Worm (Caenorhabditis elegans): ENCODE results near the gene szy-2.

The szy-2 gene

ce11 chrIII:5371226-5371926, at the start of gene szy-2:
Gene szy-2 (minus strand): TSS chrIII:5371276.
- no peak for TF ChIP-seq T22C8.4 (GFP tag; IDR thresholded peaks at IDR 0.05)
- TF ChIP-seq med-1 (GFP tag; optimal IDR thresholded peaks at IDR 0.05; ENCODE audit: insufficient read depth): no peak
- no peak for TF ChIP-seq flt-1 (GFP tag; IDR thresholded peaks at IDR 0.05)
- no peak for TF ChIP-seq ztf-23 (GFP tag; IDR thresholded peaks at IDR 0.05)
- TF ChIP-seq ztf-29 (GFP tag; IDR thresholded peaks at IDR 0.05): no peak
- no peak for TF ChIP-seq ref-1 (GFP tag; conservative IDR thresholded peaks at IDR 0.05)
- TF ChIP-seq klf-2 (GFP tag; conservative IDR thresholded peaks at IDR 0.05): no peak

- TF ChIP-seq tab-1 (GFP tag; IDR thresholded peaks at IDR 0.05) (no peak), ztf-29 (GFP tag; IDR thresholded peaks at IDR 0.05) (no peak), med-1 (GFP tag; optimal IDR thresholded peaks at IDR 0.05; ENCODE audit: insufficient read depth) (no peak), klf-2 (GFP tag; conservative IDR thresholded peaks at IDR 0.05) (no peak), cog-1 (tag; optimal IDR thresholded peaks at IDR 0.05) (no peak), flt-1 (GFP tag; IDR thresholded peaks at IDR 0.05) (no peak), T22C8.4 (GFP tag; IDR thresholded peaks at IDR 0.05) (no peak), ref-1 (GFP tag; conservative IDR thresholded peaks at IDR 0.05) (no peak), ztf-23 (GFP tag; IDR thresholded peaks at IDR 0.05) (no peak)
Measured at ce11 chrIII:5420276-5420675, 49.2 kb upstream of the szy-2 start.

- no peak for TF ChIP-seq klf-2 (GFP tag; conservative IDR thresholded peaks at IDR 0.05)
- TF ChIP-seq cog-1 (tag; optimal IDR thresholded peaks at IDR 0.05): no peak
- no peak for TF ChIP-seq ref-1 (GFP tag; conservative IDR thresholded peaks at IDR 0.05)
- no peak for TF ChIP-seq med-1 (GFP tag; optimal IDR thresholded peaks at IDR 0.05; ENCODE audit: insufficient read depth)
- no peak for TF ChIP-seq ztf-29 (GFP tag; IDR thresholded peaks at IDR 0.05)
- no peak for TF ChIP-seq tab-1 (GFP tag; IDR thresholded peaks at IDR 0.05)
- no peak for TF ChIP-seq T22C8.4 (GFP tag; IDR thresholded peaks at IDR 0.05)
Measured at ce11 chrIII:5419527-5419926, 48.5 kb upstream of the szy-2 start.

- TF ChIP-seq med-1 (GFP tag; optimal IDR thresholded peaks at IDR 0.05; ENCODE audit: insufficient read depth) (no peak), ref-1 (GFP tag; conservative IDR thresholded peaks at IDR 0.05) (no peak), cog-1 (tag; optimal IDR thresholded peaks at IDR 0.05) (no peak), klf-2 (GFP tag; conservative IDR thresholded peaks at IDR 0.05) (no peak), ztf-23 (GFP tag; IDR thresholded peaks at IDR 0.05) (no peak), tab-1 (GFP tag; IDR thresholded peaks at IDR 0.05) (no peak), ztf-29 (GFP tag; IDR thresholded peaks at IDR 0.05) (no peak), flt-1 (GFP tag; IDR thresholded peaks at IDR 0.05) (no peak), T22C8.4 (GFP tag; IDR thresholded peaks at IDR 0.05) (no peak)
Measured at ce11 chrIII:5417921-5418320, 46.8 kb upstream of the szy-2 start.

- no peak for TF ChIP-seq klf-2 (GFP tag; conservative IDR thresholded peaks at IDR 0.05)
- TF ChIP-seq ztf-29 (GFP tag; IDR thresholded peaks at IDR 0.05): no peak
- no peak for TF ChIP-seq med-1 (GFP tag; optimal IDR thresholded peaks at IDR 0.05; ENCODE audit: insufficient read depth)
- no peak for TF ChIP-seq flt-1 (GFP tag; IDR thresholded peaks at IDR 0.05)
Measured at ce11 chrIII:5413680-5414079, 42.6 kb upstream of the szy-2 start, which contains the start of gene grl-22. Gene grl-22 (minus strand): TSS chrIII:5414011.

- no peak for TF ChIP-seq tab-1 (GFP tag; IDR thresholded peaks at IDR 0.05)
Measured at ce11 chrIII:5407588-5407987, 36.5 kb upstream of the szy-2 start, which contains the start of gene W03A5.1. Gene W03A5.1 (plus strand): TSS chrIII:5407888.

- TF ChIP-seq klf-2 (GFP tag; conservative IDR thresholded peaks at IDR 0.05) (no peak), ztf-29 (GFP tag; IDR thresholded peaks at IDR 0.05) (no peak), T22C8.4 (GFP tag; IDR thresholded peaks at IDR 0.05) (no peak), ref-1 (GFP tag; conservative IDR thresholded peaks at IDR 0.05) (no peak), tab-1 (GFP tag; IDR thresholded peaks at IDR 0.05) (no peak)
Measured at ce11 chrIII:5407060-5407459, 36.0 kb upstream of the szy-2 start.

- TF ChIP-seq klf-2 (GFP tag; conservative IDR thresholded peaks at IDR 0.05) (no peak), ztf-29 (GFP tag; IDR thresholded peaks at IDR 0.05) (no peak), T22C8.4 (GFP tag; IDR thresholded peaks at IDR 0.05) (no peak), ztf-23 (GFP tag; IDR thresholded peaks at IDR 0.05) (no peak), med-1 (GFP tag; optimal IDR thresholded peaks at IDR 0.05; ENCODE audit: insufficient read depth) (no peak), ref-1 (GFP tag; conservative IDR thresholded peaks at IDR 0.05) (no peak), cog-1 (tag; optimal IDR thresholded peaks at IDR 0.05) (no peak), tab-1 (GFP tag; IDR thresholded peaks at IDR 0.05) (no peak), flt-1 (GFP tag; IDR thresholded peaks at IDR 0.05) (no peak)
Measured at ce11 chrIII:5406314-5406713, 35.2 kb upstream of the szy-2 start.

- no peak for TF ChIP-seq T22C8.4 (GFP tag; IDR thresholded peaks at IDR 0.05)
- no peak for TF ChIP-seq cog-1 (tag; optimal IDR thresholded peaks at IDR 0.05)
- peak; percentile 64; the same call in 1 of the 2 replicates for TF ChIP-seq ztf-29 (GFP tag; IDR thresholded peaks at IDR 0.05)
Measured at ce11 chrIII:5405628-5406084, 34.6 kb upstream of the szy-2 start, which contains the start of the genes W03A5.2 and Y32H12A.8. Gene W03A5.2 (plus strand): TSS chrIII:5406034. Gene Y32H12A.8 (minus strand): TSS chrIII:5406037.

ce11 chrIII:5404998-5405397, 33.9 kb upstream of the szy-2 start:
- TF ChIP-seq ztf-29 (GFP tag; IDR thresholded peaks at IDR 0.05): no peak
- TF ChIP-seq T22C8.4 (GFP tag; IDR thresholded peaks at IDR 0.05): no peak
- TF ChIP-seq ref-1 (GFP tag; conservative IDR thresholded peaks at IDR 0.05): no peak
- TF ChIP-seq tab-1 (GFP tag; IDR thresholded peaks at IDR 0.05): no peak
- no peak for TF ChIP-seq cog-1 (tag; optimal IDR thresholded peaks at IDR 0.05)
- no peak for TF ChIP-seq flt-1 (GFP tag; IDR thresholded peaks at IDR 0.05)
- TF ChIP-seq ztf-23 (GFP tag; IDR thresholded peaks at IDR 0.05): no peak
- TF ChIP-seq med-1 (GFP tag; optimal IDR thresholded peaks at IDR 0.05; ENCODE audit: insufficient read depth): no peak
- no peak for TF ChIP-seq klf-2 (GFP tag; conservative IDR thresholded peaks at IDR 0.05)
